Worm (Caenorhabditis elegans): ENCODE measurements around the gene atg-4.2.

ce11 chrIV:11646908-11647307 is 20.9 kb upstream of the atg-4.2 start:
- TF ChIP-seq che-1 (tag; optimal IDR thresholded peaks at IDR 0.05) (no peak), K09A11.1 (tag; optimal IDR thresholded peaks at IDR 0.05; ENCODE audit: insufficient read depth) (no peak), dmd-4 (tag; optimal IDR thresholded peaks at IDR 0.05; ENCODE audit: borderline replicate concordance) (no peak)

All from whole organism, late embryonic.